Fruit fly (Drosophila melanogaster): ENCODE measurements around the gene Dbx.
A peak's percentile ranks its signal among the peaks of the same experiment; 100 is the strongest.

The Dbx gene

DNA sequence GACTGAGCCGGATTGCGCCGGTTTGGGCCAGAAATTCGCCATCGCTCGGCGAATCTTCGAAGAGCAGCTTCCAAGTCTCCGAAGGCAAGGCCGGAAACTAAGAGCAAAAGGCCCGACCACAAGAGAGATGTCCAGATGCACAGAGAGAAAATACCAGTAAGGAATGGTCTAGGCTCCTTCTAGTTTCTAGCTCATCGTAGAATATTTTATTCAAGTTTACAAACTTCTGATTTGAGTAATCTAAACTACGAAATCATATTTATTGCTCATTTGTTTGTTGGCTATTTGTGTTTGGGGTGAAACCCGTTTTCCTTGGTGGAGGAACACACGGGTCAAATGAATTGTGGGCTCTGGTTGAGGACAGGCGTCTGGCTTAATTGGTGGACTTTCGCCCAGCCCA lies 16.4 kb downstream of the Dbx start:
- no peak for TF ChIP-seq toe (GFP tag; optimal IDR thresholded peaks at IDR 0.05)
- no peak for TF ChIP-seq CG14711 (tag; optimal IDR thresholded peaks at IDR 0.05)
- TF ChIP-seq Crg-1 (GFP tag; optimal IDR thresholded peaks at IDR 0.05) = no peak
- TF ChIP-seq CG11617 (GFP tag; optimal IDR thresholded peaks at IDR 0.05) = no peak
- TF ChIP-seq CG5204 (GFP tag; optimal IDR thresholded peaks at IDR 0.05) = no peak
- TF ChIP-seq Mnt (GFP tag; optimal IDR thresholded peaks at IDR 0.05) = no peak
- TF ChIP-seq cnc (optimal IDR thresholded peaks at IDR 0.05) = no peak
- TF ChIP-seq Clk (GFP tag; optimal IDR thresholded peaks at IDR 0.05) = no peak
- TF ChIP-seq CG12768 (GFP tag; optimal IDR thresholded peaks at IDR 0.05) = no peak
- TF ChIP-seq ovo (GFP tag; optimal IDR thresholded peaks at IDR 0.05) = no peak
- TF ChIP-seq CG1620 (GFP tag; optimal IDR thresholded peaks at IDR 0.05) = no peak
- no peak for TF ChIP-seq kay (GFP tag; ENCODE audit: borderline replicate concordance)
- no peak for TF ChIP-seq CG33017 (tag; optimal IDR thresholded peaks at IDR 0.05)
- TF ChIP-seq pad (GFP tag; optimal IDR thresholded peaks at IDR 0.05) = no peak
- no peak for TF ChIP-seq cic (GFP tag; optimal IDR thresholded peaks at IDR 0.05)
- no peak for TF ChIP-seq CG7101 (tag; optimal IDR thresholded peaks at IDR 0.05)
- TF ChIP-seq tj (GFP tag; optimal IDR thresholded peaks at IDR 0.05) = no peak
- no peak for TF ChIP-seq bab1 (GFP tag; optimal IDR thresholded peaks at IDR 0.05)
- TF ChIP-seq Hr96 (GFP tag; optimal IDR thresholded peaks at IDR 0.05) = no peak

DNA sequence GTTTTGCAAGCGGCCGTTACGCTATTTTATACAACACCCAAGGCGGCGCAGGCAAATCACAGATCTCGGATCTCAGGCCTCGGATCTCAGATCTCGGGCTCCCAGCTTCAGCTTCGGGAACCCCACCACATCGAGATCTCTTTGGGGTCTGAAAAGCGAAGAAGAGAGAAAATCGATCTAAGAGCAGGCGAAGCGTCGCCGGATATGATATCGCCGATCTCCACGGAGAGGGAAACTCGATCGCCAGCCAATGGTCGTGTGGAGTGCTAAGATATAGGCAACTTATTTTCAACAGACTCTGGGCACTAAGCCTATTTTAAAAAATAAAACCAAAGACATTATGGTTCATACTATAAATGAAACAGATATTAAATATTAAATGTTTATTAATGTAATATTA lies 17.7 kb downstream of the Dbx start, which contains the start of the genes CG46523 and CG5687:
TSS of gene CG46523 (minus strand) at position 337 of the 400 bp plus-strand sequence.
TSS of gene CG5687 (minus strand) at position 337 of the 400 bp plus-strand sequence.
- TF ChIP-seq cic (GFP tag; optimal IDR thresholded peaks at IDR 0.05) (no peak), cnc (optimal IDR thresholded peaks at IDR 0.05) (no peak), ovo (GFP tag; optimal IDR thresholded peaks at IDR 0.05) (no peak), Mnt (GFP tag; optimal IDR thresholded peaks at IDR 0.05) (no peak), CG7101 (tag; optimal IDR thresholded peaks at IDR 0.05) (no peak), pad (GFP tag; optimal IDR thresholded peaks at IDR 0.05) (no peak), CG5204 (GFP tag; optimal IDR thresholded peaks at IDR 0.05) (no peak), CG14711 (tag; optimal IDR thresholded peaks at IDR 0.05) (no peak), Crg-1 (GFP tag; optimal IDR thresholded peaks at IDR 0.05) (no peak), CG7045 (GFP tag; optimal IDR thresholded peaks at IDR 0.05) (no peak), CG1620 (GFP tag; optimal IDR thresholded peaks at IDR 0.05) (no peak), Hr96 (GFP tag; optimal IDR thresholded peaks at IDR 0.05) (no peak), kay (GFP tag; ENCODE audit: borderline replicate concordance) (no peak)

DNA sequence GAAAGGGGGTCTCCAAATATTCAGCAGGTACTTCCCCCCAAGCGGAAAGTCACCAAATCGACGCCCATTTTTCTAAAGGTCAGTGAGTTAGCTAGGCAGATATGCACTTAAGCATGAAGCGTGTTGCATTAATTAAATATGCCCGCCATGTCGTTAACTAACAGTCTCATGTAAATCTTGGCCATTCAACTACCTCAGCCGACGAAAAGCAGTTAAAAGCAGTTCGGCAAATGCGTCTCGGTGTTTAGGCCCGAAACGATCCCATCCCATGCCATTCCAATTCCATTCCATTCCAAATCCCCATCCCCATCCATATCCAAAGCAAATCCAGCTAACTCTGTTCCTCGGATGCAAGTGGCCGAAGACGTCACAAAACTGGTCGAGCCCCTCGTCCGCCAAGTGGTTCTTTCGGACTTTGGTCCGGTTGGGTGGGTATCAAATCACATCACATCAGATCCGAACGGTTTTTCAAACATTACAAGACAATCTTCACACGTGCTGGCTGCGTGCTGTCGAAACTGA lies 18.9 kb downstream of the Dbx start:
- TF ChIP-seq Hr96 (GFP tag; optimal IDR thresholded peaks at IDR 0.05) (no peak), ovo (GFP tag; optimal IDR thresholded peaks at IDR 0.05) (no peak), CG14711 (tag; optimal IDR thresholded peaks at IDR 0.05) (no peak)

DNA sequence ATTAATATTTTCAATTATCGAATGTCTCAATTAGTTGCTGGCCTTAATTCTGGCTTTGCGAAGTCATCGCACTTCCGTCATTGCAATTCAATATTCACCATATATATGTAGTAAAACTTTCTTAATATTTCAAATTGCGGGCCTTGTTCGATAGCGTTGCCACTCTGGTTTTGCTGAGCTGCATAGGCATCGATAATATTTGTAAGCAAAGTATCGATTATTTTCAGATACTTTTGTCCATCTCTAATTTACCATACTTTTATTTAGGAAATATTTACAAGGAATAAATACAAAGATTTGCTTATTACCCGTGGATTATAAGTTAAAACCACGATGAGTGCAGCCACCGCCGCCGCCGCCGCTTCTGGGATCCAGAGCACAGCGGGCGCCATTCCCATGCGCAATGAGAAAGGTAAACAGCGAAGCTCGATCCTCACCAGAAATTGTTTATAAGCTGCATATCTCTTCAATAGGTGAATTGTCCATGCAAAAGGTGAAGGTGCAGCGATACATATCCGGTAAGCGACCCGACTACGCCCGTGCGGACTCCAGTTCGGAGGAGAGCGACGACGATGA lies 19.8 kb downstream of the Dbx start, which contains the start of gene Mfap1:
TSS of gene Mfap1 (plus strand) at position 226 of the 576 bp plus-strand sequence.
- TF ChIP-seq toe (GFP tag; optimal IDR thresholded peaks at IDR 0.05) = peak; percentile 9
- TF ChIP-seq bab1 (GFP tag; optimal IDR thresholded peaks at IDR 0.05) = peak; percentile 53
- TF ChIP-seq CG7101 (tag; optimal IDR thresholded peaks at IDR 0.05) = no peak
- TF ChIP-seq CG14711 (tag; optimal IDR thresholded peaks at IDR 0.05) = peak; percentile 6
- TF ChIP-seq Crg-1 (GFP tag; optimal IDR thresholded peaks at IDR 0.05) = no peak
- TF ChIP-seq Mnt (GFP tag; optimal IDR thresholded peaks at IDR 0.05) = peak; percentile 0
- no peak for TF ChIP-seq cic (GFP tag; optimal IDR thresholded peaks at IDR 0.05)

DNA sequence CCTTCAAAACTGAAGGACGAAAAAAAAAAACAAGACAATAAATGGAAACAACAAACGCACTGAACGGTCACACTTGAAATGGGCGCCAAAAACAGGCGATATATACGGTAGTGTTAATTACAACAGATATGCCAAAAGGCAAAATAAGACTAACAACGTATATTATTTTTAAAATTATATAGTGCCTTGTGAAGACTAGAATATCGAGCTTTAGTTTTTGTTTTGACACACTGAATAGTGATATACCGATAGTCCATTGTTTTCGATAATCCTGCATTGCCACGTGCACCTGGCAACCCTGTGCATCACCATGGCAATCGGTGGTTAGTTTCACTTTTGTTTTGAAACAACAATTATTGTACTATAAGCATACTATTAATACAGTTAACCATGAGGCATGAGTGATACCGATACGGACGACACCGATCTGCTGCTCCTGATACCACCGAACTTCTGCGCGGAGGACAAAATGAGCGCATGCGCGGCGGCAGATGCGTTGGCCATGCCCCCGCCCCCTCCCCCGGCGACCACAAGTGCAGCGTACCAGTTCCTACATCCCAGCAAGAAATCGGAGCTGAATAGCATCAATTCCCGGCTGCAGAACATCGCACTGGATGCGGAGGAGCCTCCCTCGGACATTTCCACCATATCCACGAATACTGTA lies 26.5 kb downstream of the Dbx start, which contains the start of the genes mu2 and Cnb:
TSS of gene mu2 (minus strand) at position 13 of the 664 bp plus-strand sequence.
TSS of gene Cnb (plus strand) at position 103 of the 664 bp plus-strand sequence.
- TF ChIP-seq CG7101 (tag; optimal IDR thresholded peaks at IDR 0.05) (peak; percentile 2), ovo (GFP tag; optimal IDR thresholded peaks at IDR 0.05) (no peak), pad (GFP tag; optimal IDR thresholded peaks at IDR 0.05) (no peak), bab1 (GFP tag; optimal IDR thresholded peaks at IDR 0.05) (peak; percentile 32), CG7045 (GFP tag; optimal IDR thresholded peaks at IDR 0.05) (peak; percentile 25), CG11617 (GFP tag; optimal IDR thresholded peaks at IDR 0.05) (peak; percentile 16), CG5204 (GFP tag; optimal IDR thresholded peaks at IDR 0.05) (peak; percentile 54), Clk (GFP tag; optimal IDR thresholded peaks at IDR 0.05) (no peak), Crg-1 (GFP tag; optimal IDR thresholded peaks at IDR 0.05) (no peak), CG12768 (GFP tag; optimal IDR thresholded peaks at IDR 0.05) (peak; percentile 47), cnc (optimal IDR thresholded peaks at IDR 0.05) (no peak), CG33017 (tag; optimal IDR thresholded peaks at IDR 0.05) (no peak), Mnt (GFP tag; optimal IDR thresholded peaks at IDR 0.05) (peak; percentile 37), toe (GFP tag; optimal IDR thresholded peaks at IDR 0.05) (peak; percentile 71), CG1620 (GFP tag; optimal IDR thresholded peaks at IDR 0.05) (peak; percentile 9), Hr96 (GFP tag; optimal IDR thresholded peaks at IDR 0.05) (peak; percentile 57), CG14711 (tag; optimal IDR thresholded peaks at IDR 0.05) (peak; percentile 94)

DNA sequence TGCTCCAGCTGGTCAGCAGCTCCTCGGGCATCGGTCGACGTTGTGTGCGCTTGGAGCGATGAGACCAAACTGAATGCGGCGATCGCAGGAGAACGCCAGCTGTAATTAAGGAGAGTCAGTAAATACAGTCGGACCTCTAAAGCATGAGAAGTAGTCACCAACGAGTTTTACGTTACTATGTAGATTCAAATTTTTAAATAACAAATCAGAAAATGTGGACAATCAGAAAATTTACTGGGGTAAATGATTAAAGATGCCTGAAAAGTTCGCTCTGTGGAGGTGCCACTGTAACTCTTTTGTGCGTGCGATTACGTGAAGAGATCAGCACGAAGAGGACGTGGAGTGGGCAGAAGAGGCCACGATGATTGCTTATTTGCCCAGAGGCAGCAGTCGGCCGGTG lies 41.9 kb downstream of the Dbx start, which contains the start of gene SCOT:
TSS of gene SCOT (plus strand) at position 180 of the 400 bp plus-strand sequence.
- TF ChIP-seq CG14711 (tag; optimal IDR thresholded peaks at IDR 0.05) (no peak), Mnt (GFP tag; optimal IDR thresholded peaks at IDR 0.05) (no peak), CG33017 (tag; optimal IDR thresholded peaks at IDR 0.05) (no peak), CG7045 (GFP tag; optimal IDR thresholded peaks at IDR 0.05) (no peak), bab1 (GFP tag; optimal IDR thresholded peaks at IDR 0.05) (no peak), cic (GFP tag; optimal IDR thresholded peaks at IDR 0.05) (no peak), Crg-1 (GFP tag; optimal IDR thresholded peaks at IDR 0.05) (no peak), CG5204 (GFP tag; optimal IDR thresholded peaks at IDR 0.05) (no peak)
